Fruit fly (Drosophila melanogaster): ENCODE data around the gene mRpS6.

Gene mRpS6

DNA sequence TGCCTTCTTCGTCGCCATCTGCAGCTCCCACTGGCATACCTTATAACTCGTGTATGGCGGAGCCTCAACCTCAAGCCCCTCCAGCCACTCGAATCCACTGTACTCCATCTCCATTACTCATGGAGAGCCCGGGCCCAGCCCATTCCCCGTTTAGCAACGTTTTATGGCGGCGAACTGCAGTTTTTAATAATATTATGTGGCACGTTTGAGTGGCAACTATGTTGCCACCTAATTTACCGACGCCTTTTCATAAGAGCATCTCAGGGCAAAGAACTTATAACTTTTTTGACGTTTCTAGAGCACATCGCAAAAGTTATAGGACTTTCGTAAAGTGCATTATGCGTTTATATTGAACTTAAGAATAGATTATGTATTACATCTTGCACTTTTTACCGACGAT, 12.3 kb upstream of the mRpS6 start:
- TF ChIP-seq EcR (GFP tag; optimal IDR thresholded peaks at IDR 0.05) (no peak), Dll (optimal IDR thresholded peaks at IDR 0.05) (no peak), psq (optimal IDR thresholded peaks at IDR 0.05) (no peak)

- TF ChIP-seq pan (optimal IDR thresholded peaks at IDR 0.05) (no peak), Dll (optimal IDR thresholded peaks at IDR 0.05) (no peak), CG8478 (optimal IDR thresholded peaks at IDR 0.05) (no peak)
Observed at dm6 chr3L:4352649-4353048, 11.7 kb upstream of the mRpS6 start.

- TF ChIP-seq EcR (GFP tag; optimal IDR thresholded peaks at IDR 0.05) (no peak), Dll (optimal IDR thresholded peaks at IDR 0.05) (no peak), CG8478 (optimal IDR thresholded peaks at IDR 0.05) (no peak), usp (GFP tag; optimal IDR thresholded peaks at IDR 0.05) (no peak), pan (optimal IDR thresholded peaks at IDR 0.05) (no peak), psq (optimal IDR thresholded peaks at IDR 0.05) (no peak)
Observed at dm6 chr3L:4353657-4354075, 10.7 kb upstream of the mRpS6 start.

- TF ChIP-seq usp (GFP tag; optimal IDR thresholded peaks at IDR 0.05) (no peak), psq (optimal IDR thresholded peaks at IDR 0.05) (no peak), EcR (GFP tag; optimal IDR thresholded peaks at IDR 0.05) (no peak), pan (optimal IDR thresholded peaks at IDR 0.05) (no peak), Dll (optimal IDR thresholded peaks at IDR 0.05) (no peak), CG8478 (optimal IDR thresholded peaks at IDR 0.05) (no peak)
Observed at dm6 chr3L:4354898-4355627, 9.3 kb upstream of the mRpS6 start.

DNA sequence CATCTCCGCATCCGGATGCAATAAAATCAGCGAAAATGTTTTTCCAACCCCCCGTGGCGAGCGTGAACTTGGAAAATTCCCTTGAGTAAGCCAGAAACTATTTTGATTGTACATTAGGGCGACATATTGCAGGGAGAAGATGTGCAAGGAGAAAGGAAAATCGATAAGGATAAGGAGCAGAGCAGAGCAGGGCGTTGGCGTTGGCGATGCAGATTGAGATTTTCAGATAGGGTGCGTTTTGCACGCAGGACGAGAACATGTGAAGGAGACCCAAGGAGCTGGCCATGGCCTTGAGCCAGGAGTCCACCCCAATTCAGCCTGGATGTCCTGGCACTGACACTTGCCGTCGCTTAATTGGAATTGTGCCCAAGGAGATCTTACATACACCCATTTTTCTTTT, 7.4 kb upstream of the mRpS6 start:
- no peak for TF ChIP-seq psq (optimal IDR thresholded peaks at IDR 0.05)
- TF ChIP-seq usp (GFP tag; optimal IDR thresholded peaks at IDR 0.05), result no peak
- no peak for TF ChIP-seq EcR (GFP tag; optimal IDR thresholded peaks at IDR 0.05)
- TF ChIP-seq CG8478 (optimal IDR thresholded peaks at IDR 0.05), result no peak
- TF ChIP-seq Dll (optimal IDR thresholded peaks at IDR 0.05), result no peak
- no peak for TF ChIP-seq pan (optimal IDR thresholded peaks at IDR 0.05)

dm6 chr3L:4357705-4358131, 6.6 kb upstream of the mRpS6 start:
- TF ChIP-seq CG8478 (optimal IDR thresholded peaks at IDR 0.05) (no peak), psq (optimal IDR thresholded peaks at IDR 0.05) (no peak), usp (GFP tag; optimal IDR thresholded peaks at IDR 0.05) (no peak)

DNA sequence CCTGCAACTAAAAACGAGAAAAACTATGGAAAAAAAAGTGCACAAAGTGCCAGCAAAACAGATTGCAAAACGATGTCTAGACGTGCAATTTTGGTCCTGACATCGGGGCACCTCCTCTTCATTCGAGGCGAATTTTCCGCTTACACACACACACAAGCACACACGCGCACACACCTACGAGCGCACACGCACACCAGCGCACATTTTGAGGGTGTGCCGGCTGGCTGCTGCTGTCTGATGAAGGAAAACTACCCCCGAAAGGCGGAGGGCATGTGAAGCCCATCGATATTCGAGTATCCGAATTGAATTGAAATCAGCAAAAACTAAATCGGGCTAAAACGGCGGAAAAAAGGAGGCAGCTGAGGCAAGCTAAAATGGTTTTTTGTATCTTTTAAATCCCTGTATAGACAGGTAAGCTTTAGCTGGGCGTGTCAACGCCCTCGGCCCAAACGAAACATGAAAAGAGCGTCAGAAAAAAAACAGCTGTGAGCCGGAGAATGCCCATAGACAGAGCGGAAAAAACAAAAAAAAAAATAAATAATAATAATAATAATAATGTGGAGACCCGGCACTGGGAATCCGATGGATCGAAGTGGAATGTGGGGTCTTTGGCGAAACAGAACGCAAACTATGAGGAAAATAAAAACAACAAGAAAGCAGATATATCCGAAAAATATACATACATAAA, 4.5 kb upstream of the mRpS6 start:
- no peak for TF ChIP-seq Dll (optimal IDR thresholded peaks at IDR 0.05)
- no peak for TF ChIP-seq pan (optimal IDR thresholded peaks at IDR 0.05)
- no peak for TF ChIP-seq usp (GFP tag; optimal IDR thresholded peaks at IDR 0.05)
- no peak for TF ChIP-seq psq (optimal IDR thresholded peaks at IDR 0.05)
- no peak for TF ChIP-seq EcR (GFP tag; optimal IDR thresholded peaks at IDR 0.05)
- TF ChIP-seq CG8478 (optimal IDR thresholded peaks at IDR 0.05), result no peak

DNA sequence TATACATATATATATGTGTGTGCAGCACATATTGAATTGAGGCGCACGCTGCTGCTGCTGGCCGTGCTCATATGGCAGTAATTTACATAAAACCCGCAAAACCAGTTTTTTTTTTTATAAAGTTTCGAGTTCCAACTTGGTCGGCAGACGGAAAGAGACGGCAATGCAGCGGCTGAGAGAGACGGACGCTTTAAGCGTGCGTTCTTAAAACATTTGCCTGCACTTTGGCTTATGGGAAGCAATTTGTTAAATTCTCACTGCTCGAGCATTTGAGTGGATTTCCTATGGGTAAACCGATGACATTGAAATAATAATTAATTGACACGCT, 4.0 kb upstream of the mRpS6 start:
- TF ChIP-seq usp (GFP tag; optimal IDR thresholded peaks at IDR 0.05) (no peak), CG8478 (optimal IDR thresholded peaks at IDR 0.05) (no peak), Dll (optimal IDR thresholded peaks at IDR 0.05) (no peak), pan (optimal IDR thresholded peaks at IDR 0.05) (no peak), psq (optimal IDR thresholded peaks at IDR 0.05) (no peak), EcR (GFP tag; optimal IDR thresholded peaks at IDR 0.05) (no peak)

DNA sequence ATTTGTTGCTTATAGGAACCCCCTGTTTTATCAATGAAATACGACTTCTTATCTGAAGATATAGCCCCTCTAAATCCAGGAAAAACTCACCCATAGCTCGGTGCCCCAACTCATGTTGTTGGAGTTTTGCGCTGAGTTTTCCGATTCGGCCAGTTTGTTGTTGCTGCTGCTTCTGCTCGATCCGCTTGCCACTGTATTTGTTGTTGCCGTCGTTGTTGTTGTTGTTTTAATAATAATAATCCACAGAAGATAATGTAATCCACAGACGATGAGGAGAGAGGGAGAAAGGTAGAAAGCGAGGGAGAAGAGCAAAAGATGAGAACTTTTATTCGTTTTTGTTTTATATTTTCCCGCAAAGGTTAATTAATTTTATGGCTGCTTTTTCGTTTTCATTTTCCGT, 1.4 kb upstream of the mRpS6 start:
- TF ChIP-seq pan (optimal IDR thresholded peaks at IDR 0.05), result no peak
- no peak for TF ChIP-seq CG8478 (optimal IDR thresholded peaks at IDR 0.05)
- TF ChIP-seq usp (GFP tag; optimal IDR thresholded peaks at IDR 0.05), result no peak

dm6 chr3L:4363484-4363883, 866 bp upstream of the mRpS6 start:
- TF ChIP-seq pan (optimal IDR thresholded peaks at IDR 0.05) (no peak), EcR (GFP tag; optimal IDR thresholded peaks at IDR 0.05) (no peak)

dm6 chr3L:4365197-4365596, 847 bp downstream of the mRpS6 start, which contains the start of gene CG33514:
TSS of gene CG33514 (plus strand) at chr3L:4365434.
- TF ChIP-seq usp (GFP tag; optimal IDR thresholded peaks at IDR 0.05), result no peak
- TF ChIP-seq pan (optimal IDR thresholded peaks at IDR 0.05), result no peak
- no peak for TF ChIP-seq Dll (optimal IDR thresholded peaks at IDR 0.05)
- TF ChIP-seq psq (optimal IDR thresholded peaks at IDR 0.05), result no peak
- no peak for TF ChIP-seq EcR (GFP tag; optimal IDR thresholded peaks at IDR 0.05)
- no peak for TF ChIP-seq CG8478 (optimal IDR thresholded peaks at IDR 0.05)

- TF ChIP-seq EcR (GFP tag; optimal IDR thresholded peaks at IDR 0.05) (no peak), CG8478 (optimal IDR thresholded peaks at IDR 0.05) (no peak), pan (optimal IDR thresholded peaks at IDR 0.05) (no peak), psq (optimal IDR thresholded peaks at IDR 0.05) (no peak), usp (GFP tag; optimal IDR thresholded peaks at IDR 0.05) (no peak), Dll (optimal IDR thresholded peaks at IDR 0.05) (no peak)
Observed at dm6 chr3L:4367339-4367738, 3.0 kb downstream of the mRpS6 start, which contains the start of gene CG11342. TSS of gene CG11342 (minus strand) at chr3L:4367458.

DNA sequence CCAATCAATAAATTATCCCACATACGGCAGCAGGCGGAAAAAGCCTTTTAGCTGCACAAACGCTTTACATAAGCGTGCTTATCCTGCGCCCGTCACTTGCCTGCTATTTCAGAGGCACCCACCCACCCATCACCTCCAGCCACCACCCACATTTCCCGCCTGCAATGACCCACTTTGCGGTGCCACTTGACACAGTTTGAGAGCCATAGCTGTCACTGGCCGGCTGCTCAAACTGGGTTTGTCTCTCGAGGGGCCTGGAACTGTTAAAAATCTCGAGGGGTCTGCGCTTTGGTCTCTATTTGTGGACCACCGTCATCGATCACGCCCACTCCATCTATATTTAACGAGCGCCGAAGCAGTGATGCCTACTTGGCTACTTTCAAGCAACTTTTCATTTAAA, 7.6 kb downstream of the mRpS6 start:
- no peak for TF ChIP-seq CG8478 (optimal IDR thresholded peaks at IDR 0.05)
- TF ChIP-seq psq (optimal IDR thresholded peaks at IDR 0.05), result no peak
- no peak for TF ChIP-seq pan (optimal IDR thresholded peaks at IDR 0.05)
- no peak for TF ChIP-seq Dll (optimal IDR thresholded peaks at IDR 0.05)

All from whole organism.